Fruit fly (Drosophila melanogaster): ENCODE measurements around the gene CG5478.

CG5478 gene

DNA sequence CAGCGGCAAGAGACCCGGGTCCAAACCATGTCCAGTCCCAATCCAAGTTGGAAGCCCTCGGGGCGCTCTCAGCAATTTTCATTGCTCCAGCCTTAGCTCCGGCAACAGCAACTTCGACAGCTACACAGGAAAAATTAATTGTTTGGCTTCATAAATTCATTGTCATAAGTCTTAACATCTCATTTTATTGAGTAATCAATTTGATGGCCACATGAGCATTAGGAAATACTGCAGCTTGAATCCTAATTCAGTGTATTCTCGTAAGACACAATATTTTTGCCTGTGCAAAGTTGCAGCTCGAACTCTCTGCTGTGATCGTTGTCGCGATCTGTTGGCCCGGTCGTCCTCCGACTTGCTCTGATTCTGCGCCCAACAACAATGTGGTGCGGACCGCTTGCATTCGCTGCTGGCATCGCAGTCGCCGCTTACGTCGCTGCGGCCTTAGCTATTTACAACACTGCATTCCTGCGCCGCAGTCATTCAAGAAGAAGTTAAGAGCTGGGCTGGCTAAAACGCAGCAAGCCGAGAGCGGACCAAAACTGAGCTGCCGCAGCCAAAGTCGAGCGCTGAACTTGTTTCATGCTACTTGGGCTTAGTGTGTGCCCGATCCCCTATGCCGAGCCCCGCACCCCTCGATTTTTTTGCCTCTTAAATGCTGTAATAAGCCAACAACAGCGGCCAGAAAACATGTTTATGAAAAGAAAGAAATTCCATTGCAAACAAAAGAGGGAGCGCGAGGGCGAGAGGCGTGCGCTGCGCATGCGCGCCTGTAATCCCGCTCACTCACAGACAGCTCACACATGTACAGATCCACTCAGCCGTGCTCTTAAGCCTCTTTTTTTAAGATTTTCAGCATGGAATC, 13.9 kb downstream of the CG5478 start (continued):
- TF ChIP-seq CG3995 (GFP tag; optimal IDR thresholded peaks at IDR 0.05) (no peak), Hand (GFP tag; optimal IDR thresholded peaks at IDR 0.05) (no peak), CG4730 (GFP tag; IDR thresholded peaks at IDR 0.05) (no peak), chif (GFP tag; optimal IDR thresholded peaks at IDR 0.05) (peak in 1 of 2 experiments; percentile 43), fu2 (GFP tag; optimal IDR thresholded peaks at IDR 0.05) (no peak), CG10366 (GFP tag; IDR thresholded peaks at IDR 0.05) (no peak), Sox100B (GFP tag; optimal IDR thresholded peaks at IDR 0.05) (no peak), gem (tag; optimal IDR thresholded peaks at IDR 0.05) (no peak), CG17912 (GFP tag; optimal IDR thresholded peaks at IDR 0.05) (no peak), Scr (GFP tag; IDR thresholded peaks at IDR 0.05; ENCODE audit: partially characterized antibody) (no peak), CG31388 (GFP tag; optimal IDR thresholded peaks at IDR 0.05) (no peak), CG8290 (GFP tag; optimal IDR thresholded peaks at IDR 0.05) (no peak), CG8290 (tag; optimal IDR thresholded peaks at IDR 0.05) (no peak), exex (tag; optimal IDR thresholded peaks at IDR 0.05) (no peak), bcd (GFP tag; optimal IDR thresholded peaks at IDR 0.05) (no peak), Deaf1 (tag; optimal IDR thresholded peaks at IDR 0.05) (no peak), Chrac-16 (GFP tag; optimal IDR thresholded peaks at IDR 0.05) (peak; percentile 6), CG18476 (GFP tag; optimal IDR thresholded peaks at IDR 0.05) (no peak), psq (GFP tag; optimal IDR thresholded peaks at IDR 0.05) (no peak), CG11723 (GFP tag; optimal IDR thresholded peaks at IDR 0.05) (no peak), maf-S (GFP tag; optimal IDR thresholded peaks at IDR 0.05) (no peak), CG32532 (GFP tag; IDR thresholded peaks at IDR 0.05) (peak; percentile 27; the same call in 1 of the 2 replicates), jigr1 (GFP tag; IDR thresholded peaks at IDR 0.05) (no peak), Dad (GFP tag; optimal IDR thresholded peaks at IDR 0.05) (no peak), bsh (GFP tag; optimal IDR thresholded peaks at IDR 0.05) (peak in 1 of 2 experiments; percentile 90), Doc3 (GFP tag; IDR thresholded peaks at IDR 0.05; ENCODE audit: partially characterized antibody) (no peak), slou (GFP tag; optimal IDR thresholded peaks at IDR 0.05) (no peak), Atf-2 (GFP tag; optimal IDR thresholded peaks at IDR 0.05) (no peak), sima (GFP tag; optimal IDR thresholded peaks at IDR 0.05) (no peak), dimm (GFP tag; IDR thresholded peaks at IDR 0.05) (0 out of 2 replicates have a peak, but pooled peaks have one; percentile 26), Max (GFP tag; optimal IDR thresholded peaks at IDR 0.05) (no peak), run (tag; optimal IDR thresholded peaks at IDR 0.05) (no peak), kay (GFP tag; optimal IDR thresholded peaks at IDR 0.05) (no peak), CG4328 (GFP tag; optimal IDR thresholded peaks at IDR 0.05) (no peak), CG5180 (GFP tag; optimal IDR thresholded peaks at IDR 0.05) (peak; percentile 43), CG13123 (GFP tag; optimal IDR thresholded peaks at IDR 0.05) (no peak), chm (GFP tag; IDR thresholded peaks at IDR 0.05) (no peak), Eip74EF (GFP tag; optimal IDR thresholded peaks at IDR 0.05) (no peak), CG6854 (GFP tag; optimal IDR thresholded peaks at IDR 0.05) (no peak), CG10267 (tag; optimal IDR thresholded peaks at IDR 0.05) (no peak), CG8388 (GFP tag; optimal IDR thresholded peaks at IDR 0.05) (no peak), h (optimal IDR thresholded peaks at IDR 0.05) (no peak), CG10462 (GFP tag; optimal IDR thresholded peaks at IDR 0.05) (no peak), CG10959 (GFP tag; IDR thresholded peaks at IDR 0.05) (0 out of 2 replicates have a peak, but pooled peaks have one; percentile 51), pho (GFP tag; optimal IDR thresholded peaks at IDR 0.05) (no peak), Mad (GFP tag; optimal IDR thresholded peaks at IDR 0.05) (no peak), Fer1 (GFP tag; optimal IDR thresholded peaks at IDR 0.05) (no peak), dpn (GFP tag; optimal IDR thresholded peaks at IDR 0.05) (no peak), gfzf (GFP tag; optimal IDR thresholded peaks at IDR 0.05) (no peak), cwo (GFP tag; optimal IDR thresholded peaks at IDR 0.05) (no peak)

Measured in whole organism, embryonic.